Worm (Caenorhabditis elegans) whole organism, early embryonic: ENCODE data around the gene F25B5.5.

Experiments used
- B0310.2 ChIP-seq: sonication (generic microtip); optimal IDR thresholded peaks from 2 replicates; lab custom pipeline; 2016; ENCODE audit warnings: mild to moderate bottlenecking, missing genetic modification characterization, missing compliant biosample characterization
- aly-1 ChIP-seq: sonication (generic microtip); optimal IDR thresholded peaks from 2 replicates; lab custom pipeline; 2016; ENCODE audit warnings: missing genetic modification characterization, missing compliant biosample characterization
- ama-1 ChIP-seq: fragments of 150-350 bp; optimal IDR thresholded peaks from 2 replicates; lab custom pipeline; 2014
- flt-1 ChIP-seq: fragments of 200-800 bp; sonication (Bioruptor generic); IDR thresholded peaks from 2 replicates; pipeline ENCODE4 v1.3.6; 2022; ENCODE audit warnings: missing genetic modification characterization, missing compliant biosample characterization
- hmg-4 ChIP-seq: fragments of 200-800 bp; sonication (Bioruptor generic); optimal IDR thresholded peaks from 2 replicates; lab custom pipeline; 2018; ENCODE audit warnings: mild to moderate bottlenecking, missing genetic modification characterization, missing compliant biosample characterization
- scrt-1 ChIP-seq: fragments of 200-800 bp; sonication (Bioruptor generic); IDR thresholded peaks from 2 replicates; pipeline ENCODE4 v1.3.6; 2022; ENCODE audit warnings: missing genetic modification characterization, missing compliant biosample characterization

DNA sequence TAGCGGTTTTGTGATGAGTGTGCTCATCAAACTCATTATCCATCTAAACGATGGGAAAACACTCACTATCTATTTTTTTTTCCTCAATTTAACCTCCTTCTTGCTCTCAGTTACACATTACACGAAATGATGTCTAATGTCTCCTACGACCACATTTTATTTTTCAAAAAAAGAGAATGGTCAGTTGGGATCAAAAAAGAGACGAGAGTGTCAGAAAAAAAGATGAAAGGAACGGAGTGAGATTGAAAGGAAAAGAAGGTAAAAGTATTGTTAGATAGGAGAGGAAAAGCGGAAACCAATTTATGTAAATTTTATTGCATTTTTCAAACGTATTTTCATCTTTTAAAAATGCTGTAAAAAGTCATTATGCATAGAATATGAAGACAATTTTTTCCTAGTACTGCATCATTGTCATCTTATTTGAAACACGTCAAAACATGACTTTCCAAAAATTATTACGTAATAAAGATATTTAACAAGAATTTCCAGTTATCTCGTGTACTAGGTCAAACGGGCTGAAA, 11.7 kb downstream of the F25B5.5 start:
- TF ChIP-seq flt-1, result no peak
- no peak for TF ChIP-seq ama-1 (lab: Kevin White, UChicago)
- no peak for TF ChIP-seq scrt-1 (GFP tag; lab: Robert Waterston, UW)
- no peak for TF ChIP-seq B0310.2 (tag; lab: Kevin White, UChicago)
- TF ChIP-seq hmg-4 (GFP tag; lab: Kevin White, UChicago), result no peak
- no peak for TF ChIP-seq aly-1
